Worm (Caenorhabditis elegans): Measurements from ENCODE around the gene pid-1.

The pid-1 gene

DNA sequence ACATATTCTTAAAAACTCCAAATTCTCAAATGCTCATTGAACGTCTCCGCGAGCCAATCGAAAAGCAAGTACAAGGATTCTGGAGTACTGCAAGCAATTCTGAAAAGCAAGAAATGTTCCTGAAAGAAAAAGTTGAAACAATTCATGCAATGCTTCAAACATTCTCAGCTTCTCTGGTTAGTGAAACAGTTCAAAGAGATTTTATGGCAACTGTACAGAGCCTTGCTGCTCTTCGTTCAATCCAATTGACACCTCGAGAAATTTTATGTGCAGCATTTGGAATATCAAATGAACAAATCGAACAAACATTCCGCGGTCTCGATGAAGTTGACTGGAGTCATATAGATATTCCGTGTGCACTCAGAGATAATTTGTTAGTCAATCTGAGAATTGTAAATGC, 46.4 kb upstream of the pid-1 start:
- TF ChIP-seq nfya-2 (GFP tag; IDR thresholded peaks at IDR 0.05) (no peak), F39B2.1 (GFP tag; IDR thresholded peaks at IDR 0.05) (no peak), mes-4 (tag; optimal IDR thresholded peaks at IDR 0.05) (no peak), K12H6.12 (tag; optimal IDR thresholded peaks at IDR 0.05) (no peak), bed-2 (GFP tag; IDR thresholded peaks at IDR 0.05) (no peak), hmg-20 (GFP tag; IDR thresholded peaks at IDR 0.05) (no peak), sptf-2 (GFP tag; optimal IDR thresholded peaks at IDR 0.05) (no peak)

DNA sequence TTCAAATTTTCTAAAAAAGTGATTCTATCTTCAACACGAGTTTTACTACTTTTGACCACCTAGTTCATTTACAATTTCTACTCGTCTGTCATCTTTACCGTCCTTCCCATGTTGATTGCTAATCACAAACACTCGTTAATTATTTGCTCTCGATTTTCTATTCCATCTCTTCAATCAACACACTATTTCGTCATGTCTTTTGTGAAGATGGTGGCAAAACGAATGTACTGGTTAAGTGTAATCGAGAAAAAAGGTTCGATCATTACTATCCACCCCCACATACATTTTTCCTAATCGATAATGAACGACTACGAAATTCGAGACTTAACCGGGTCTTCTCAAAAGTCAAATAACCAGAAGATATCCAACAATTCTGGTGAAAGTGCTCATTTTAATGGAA, 34.2 kb upstream of the pid-1 start, which contains the start of gene cpna-2:
cpna-2 (plus strand) TSS at position 301 of the 400 bp plus-strand sequence.
- TF ChIP-seq gei-17 (GFP tag; optimal IDR thresholded peaks at IDR 0.05) (no peak), aptf-2 (GFP tag; conservative IDR thresholded peaks at IDR 0.05) (no peak), akir-1 (GFP tag; optimal IDR thresholded peaks at IDR 0.05) (no peak), egrh-3 (GFP tag; IDR thresholded peaks at IDR 0.05) (no peak), lsl-1 (GFP tag; optimal IDR thresholded peaks at IDR 0.05) (no peak), F37B4.10 (GFP tag; IDR thresholded peaks at IDR 0.05) (no peak)

DNA sequence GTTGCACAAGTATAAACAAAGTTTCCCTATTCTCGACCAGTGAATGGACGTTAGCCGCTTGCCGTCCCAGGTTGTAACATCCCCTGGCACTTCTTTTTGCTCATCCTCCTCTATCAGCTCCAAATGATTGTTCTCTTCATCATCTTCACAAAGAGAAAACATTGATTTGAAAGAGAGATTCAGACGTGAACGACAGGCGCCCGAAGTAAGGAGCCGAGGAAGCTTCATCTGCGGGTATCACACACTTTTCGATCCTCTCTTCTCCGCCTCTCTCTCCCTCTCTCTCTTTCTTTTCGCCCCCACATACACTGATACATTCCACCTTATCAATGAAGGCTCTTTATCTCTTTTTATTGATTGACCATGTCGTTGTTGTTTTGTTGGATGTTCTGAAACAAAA, 32.4 kb upstream of the pid-1 start:
- TF ChIP-seq ceh-27 (GFP tag; optimal IDR thresholded peaks at IDR 0.05) (no peak), zfh-2 (GFP tag; conservative IDR thresholded peaks at IDR 0.05) (peak; percentile 60)

DNA sequence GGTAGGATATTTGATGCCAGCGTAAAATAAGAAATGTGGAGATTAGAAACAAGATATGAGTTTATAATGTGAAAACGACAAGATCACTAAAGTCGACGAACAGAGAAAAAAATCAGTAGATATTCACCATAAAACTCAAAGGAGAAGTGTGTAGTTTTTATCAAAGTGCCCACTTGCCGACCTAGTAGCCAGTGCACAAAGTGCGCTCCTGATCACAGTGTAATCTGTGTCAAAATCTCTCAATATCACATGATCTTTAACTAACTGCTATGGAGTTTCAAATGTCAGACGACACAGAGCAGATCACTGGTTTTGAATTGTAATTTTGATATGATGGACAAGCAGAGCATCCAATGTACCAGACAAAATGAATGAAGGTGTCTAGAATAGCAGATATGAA, 30.1 kb upstream of the pid-1 start:
- no peak for TF ChIP-seq lin-40 (tag; optimal IDR thresholded peaks at IDR 0.05)
- no peak for TF ChIP-seq snpc-4 (GFP tag; optimal IDR thresholded peaks at IDR 0.05)
- TF ChIP-seq snpc-4 (tag; optimal IDR thresholded peaks at IDR 0.05): no peak
- TF ChIP-seq mcd-1 (GFP tag; IDR thresholded peaks at IDR 0.05): no peak
- TF ChIP-seq bed-1 (GFP tag; IDR thresholded peaks at IDR 0.05): no peak
- TF ChIP-seq ztf-28 (GFP tag; IDR thresholded peaks at IDR 0.05): no peak
- TF ChIP-seq ztf-25 (GFP tag; IDR thresholded peaks at IDR 0.05): no peak
- no peak for TF ChIP-seq ztf-3 (GFP tag; optimal IDR thresholded peaks at IDR 0.05)
- no peak for TF ChIP-seq F23B12.7 (tag; optimal IDR thresholded peaks at IDR 0.05; ENCODE audit: insufficient read depth)
- no peak for TF ChIP-seq T26A5.8 (tag; optimal IDR thresholded peaks at IDR 0.05)
- TF ChIP-seq madf-6 (GFP tag; IDR thresholded peaks at IDR 0.05): no peak
- no peak for TF ChIP-seq B0035.1 (tag; optimal IDR thresholded peaks at IDR 0.05)
- no peak for TF ChIP-seq hlh-12 (tag; optimal IDR thresholded peaks at IDR 0.05)
- no peak for TF ChIP-seq ceh-91 (GFP tag; IDR thresholded peaks at IDR 0.05)
- TF ChIP-seq lin-35 (GFP tag; optimal IDR thresholded peaks at IDR 0.05): no peak
- no peak for TF ChIP-seq lin-26 (GFP tag; IDR thresholded peaks at IDR 0.05)
- no peak for TF ChIP-seq ets-4 (GFP tag; optimal IDR thresholded peaks at IDR 0.05)
- no peak for TF ChIP-seq C17E4.6 (GFP tag; IDR thresholded peaks at IDR 0.05)
- no peak for TF ChIP-seq B0336.3 (GFP tag; IDR thresholded peaks at IDR 0.05)

ce11 chrII:7719039-7719438, 28.7 kb upstream of the pid-1 start:
- no peak for TF ChIP-seq lin-35 (GFP tag; optimal IDR thresholded peaks at IDR 0.05)
- no peak for TF ChIP-seq T07F8.4 (tag; optimal IDR thresholded peaks at IDR 0.05)
- no peak for TF ChIP-seq snpc-1.3 (tag; optimal IDR thresholded peaks at IDR 0.05; ENCODE audit: insufficient read depth)
- TF ChIP-seq ccch-3 (GFP tag; optimal IDR thresholded peaks at IDR 0.05): no peak
- no peak for TF ChIP-seq lin-26 (GFP tag; IDR thresholded peaks at IDR 0.05)
- TF ChIP-seq nfyb-1 (GFP tag; IDR thresholded peaks at IDR 0.05): no peak
- no peak for TF ChIP-seq let-607 (tag; optimal IDR thresholded peaks at IDR 0.05)
- TF ChIP-seq ztf-26 (tag; optimal IDR thresholded peaks at IDR 0.05): no peak
- no peak for TF ChIP-seq ceh-27 (GFP tag; optimal IDR thresholded peaks at IDR 0.05)
- TF ChIP-seq madf-8 (GFP tag; conservative IDR thresholded peaks at IDR 0.05): no peak
- TF ChIP-seq akir-1 (GFP tag; optimal IDR thresholded peaks at IDR 0.05): no peak
- TF ChIP-seq egl-44 (GFP tag; IDR thresholded peaks at IDR 0.05): no peak

All from whole organism, young adult.